Fruit fly (Drosophila melanogaster) whole organism, embryonic: ENCODE results near the gene CG14742.

Experiments
- CG6854 ChIP-seq: fragments of 200-800 bp; sonication (Bioruptor generic); optimal IDR thresholded peaks from 3 replicates; lab custom pipeline; 2017; ENCODE audit warnings: missing biosample characterization, mild to moderate bottlenecking, missing genetic modification characterization
- HLHmδ ChIP-seq: fragments of 200-800 bp; sonication (Bioruptor generic); optimal IDR thresholded peaks from 2 replicates; lab custom pipeline; 2018; ENCODE audit warnings: missing biosample characterization, mild to moderate bottlenecking, missing genetic modification characterization, moderate library complexity
- PHDP ChIP-seq: fragments of 200-800 bp; sonication (Bioruptor generic); optimal IDR thresholded peaks from 3 replicates; lab custom pipeline; 2018; ENCODE audit warnings: missing biosample characterization, mild to moderate bottlenecking, missing genetic modification characterization, moderate library complexity
- Xrp1 ChIP-seq: fragments of 200-800 bp; sonication (Bioruptor generic); IDR thresholded peaks from 2 replicates; pipeline ENCODE4 v1.3.6; 2022; ENCODE audit warnings: missing biosample characterization, missing genetic modification characterization
- emc ChIP-seq: fragments of 200-800 bp; sonication (Bioruptor generic); optimal IDR thresholded peaks from 2 replicates; lab custom pipeline; 2016; ENCODE audit warnings: missing biosample characterization, missing genetic modification characterization
- usp ChIP-seq: fragments of >200 bp; optimal IDR thresholded peaks from 2 replicates; lab custom pipeline; 2017; ENCODE audit warnings: missing biosample characterization, missing genetic modification characterization

DNA sequence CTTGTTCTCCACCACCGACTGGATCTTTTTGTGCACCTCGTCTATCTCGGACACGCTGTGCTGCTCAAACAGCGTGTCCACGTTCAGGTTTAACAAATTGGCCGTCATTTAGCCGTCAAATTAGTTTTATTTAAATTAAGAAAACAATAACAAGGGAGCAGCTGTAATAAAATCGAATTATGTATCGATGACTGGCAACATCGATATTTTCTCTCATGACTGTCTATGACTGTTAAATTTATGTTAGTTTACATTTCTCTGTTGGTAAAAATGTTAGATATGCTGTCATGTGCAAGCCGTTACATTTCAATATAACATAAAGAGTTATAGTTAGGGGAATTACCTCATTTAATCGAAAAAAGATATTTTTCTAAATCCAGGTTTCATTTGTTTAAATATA lies 5.2 kb downstream of the CG14742 start, which contains the start of gene Cog1:
- no peak for TF ChIP-seq CG6854
- no peak for TF ChIP-seq emc (GFP tag; lab: Kevin White, UChicago)
- no peak for TF ChIP-seq usp (GFP tag; lab: Kevin White, UChicago)
- TF ChIP-seq PHDP (tag; lab: Kevin White, UChicago), result no peak
- TF ChIP-seq HLHmδ (GFP tag; lab: Kevin White, UChicago), result no peak
- no peak for TF ChIP-seq Xrp1 (GFP tag; lab: Robert Waterston, UW)
